Fruit fly (Drosophila melanogaster) whole organism, embryonic: ENCODE results near the gene TpnC25D.

Source experiments
- Atf-2 ChIP-seq: fragments of 200-800 bp; sonication (Bioruptor generic); optimal IDR thresholded peaks from 2 replicates; lab custom pipeline; 2016; ENCODE audit warnings: missing biosample characterization, missing genetic modification characterization
- Bgb ChIP-seq: fragments of 200-800 bp; sonication (Bioruptor generic); IDR thresholded peaks from 2 replicates; pipeline ENCODE4 v1.3.6; 2022; ENCODE audit warnings: missing biosample characterization, missing genetic modification characterization; ENCODE audit not compliant: partially characterized antibody
- Blimp-1 ChIP-seq: fragments of 200-800 bp; sonication (Bioruptor generic); optimal IDR thresholded peaks from 3 replicates; lab custom pipeline; 2018; ENCODE audit warnings: missing biosample characterization, missing genetic modification characterization, mild to moderate bottlenecking, moderate library complexity, missing genetic modification reagents
- CG12104 ChIP-seq: fragments of 200-800 bp; sonication (Bioruptor generic); optimal IDR thresholded peaks from 3 replicates; lab custom pipeline; 2016; ENCODE audit warnings: missing biosample characterization, missing genetic modification characterization
- CG12769 ChIP-seq: fragments of 200-800 bp; sonication (Bioruptor generic); optimal IDR thresholded peaks from 2 replicates; lab custom pipeline; 2019; ENCODE audit warnings: missing biosample characterization, mild to moderate bottlenecking, missing genetic modification characterization, moderate library complexity
- CG15073 ChIP-seq: fragments of 200-800 bp; sonication (Bioruptor generic); optimal IDR thresholded peaks from 2 replicates; lab custom pipeline; 2016; ENCODE audit warnings: missing biosample characterization, missing genetic modification characterization
- CG15479 ChIP-seq: fragments of 200-800 bp; sonication (Bioruptor generic); optimal IDR thresholded peaks from 3 replicates; lab custom pipeline; 2019; ENCODE audit warnings: missing biosample characterization, mild to moderate bottlenecking, missing genetic modification characterization, moderate library complexity
- CG15696 ChIP-seq: fragments of 200-800 bp; sonication (Bioruptor generic); optimal IDR thresholded peaks from 2 replicates; lab custom pipeline; 2019; ENCODE audit warnings: missing biosample characterization, mild to moderate bottlenecking, missing genetic modification characterization, moderate library complexity
- CG1602 ChIP-seq: fragments of 200-800 bp; sonication (Bioruptor generic); optimal IDR thresholded peaks from 3 replicates; lab custom pipeline; 2016; ENCODE audit warnings: missing biosample characterization, missing genetic modification characterization
- CG1647 ChIP-seq: fragments of 200-800 bp; sonication (Bioruptor generic); optimal IDR thresholded peaks from 3 replicates; lab custom pipeline; 2016; ENCODE audit warnings: missing biosample characterization, missing genetic modification characterization
- CG1792 ChIP-seq: fragments of 200-800 bp; sonication (Bioruptor generic); optimal IDR thresholded peaks from 2 replicates; lab custom pipeline; 2016; ENCODE audit warnings: missing biosample characterization, missing genetic modification characterization
- CG18262 ChIP-seq: fragments of 200-800 bp; optimal IDR thresholded peaks from 3 replicates; lab custom pipeline; 2019; ENCODE audit warnings: missing biosample characterization, mild to moderate bottlenecking, missing genetic modification characterization, moderate library complexity
- CG2199 ChIP-seq: fragments of 200-800 bp; sonication (Bioruptor generic); IDR thresholded peaks from 3 replicates; pipeline ENCODE4 v1.3.6; 2022; ENCODE audit warnings: missing biosample characterization, missing genetic modification characterization
- CG34376 ChIP-seq: fragments of 200-800 bp; sonication (Bioruptor generic); optimal IDR thresholded peaks from 2 replicates; lab custom pipeline; 2018; ENCODE audit warnings: missing biosample characterization, mild to moderate bottlenecking, missing genetic modification characterization
- CG5180 ChIP-seq: fragments of 200-800 bp; sonication (Bioruptor generic); optimal IDR thresholded peaks from 3 replicates; lab custom pipeline; 2017; ENCODE audit warnings: missing biosample characterization, missing genetic modification characterization, mild to moderate bottlenecking, moderate library complexity, missing genetic modification reagents
- CG6175 ChIP-seq: fragments of 200-800 bp; sonication (Bioruptor generic); IDR thresholded peaks from 3 replicates; pipeline ENCODE4 v1.3.6; 2022; ENCODE audit warnings: missing biosample characterization, missing genetic modification characterization
- CG8359 ChIP-seq: fragments of 200-800 bp; sonication (Bioruptor generic); optimal IDR thresholded peaks from 2 replicates; lab custom pipeline; 2017; ENCODE audit warnings: missing biosample characterization, mild to moderate bottlenecking, missing genetic modification characterization, borderline replicate concordance
- CrebB ChIP-seq: fragments of 200-800 bp; sonication (Bioruptor generic); optimal IDR thresholded peaks from 3 replicates; lab custom pipeline; 2018; ENCODE audit warnings: missing biosample characterization, mild to moderate bottlenecking, missing genetic modification characterization
- Drgx ChIP-seq: fragments of 200-800 bp; sonication (Bioruptor generic); IDR thresholded peaks from 2 replicates; pipeline ENCODE4 v1.3.6; 2022; ENCODE audit warnings: missing biosample characterization, missing genetic modification characterization
- Elba2 ChIP-seq: fragments of 200-800 bp; sonication (Bioruptor generic); optimal IDR thresholded peaks from 3 replicates; lab custom pipeline; 2016; ENCODE audit warnings: missing biosample characterization, missing genetic modification characterization
- Med ChIP-seq: fragments of 200-800 bp; sonication (Bioruptor generic); peaks from one replicate; lab custom pipeline; 2016; ENCODE audit warnings: missing biosample characterization, missing genetic modification characterization, mild to moderate bottlenecking, inconsistent platforms, moderate library complexity
- NFAT ChIP-seq: fragments of 200-800 bp; sonication (Bioruptor generic); IDR thresholded peaks from 2 replicates; pipeline ENCODE4 v1.3.6; 2022; ENCODE audit warnings: missing biosample characterization, missing genetic modification characterization
- Sin3A ChIP-seq: fragments of >200 bp; optimal IDR thresholded peaks from 2 replicates; lab custom pipeline; 2018
- Taf1 ChIP-seq: fragments of 200-800 bp; sonication (Bioruptor generic); IDR thresholded peaks from 2 replicates; pipeline ENCODE4 v1.3.6; 2022; ENCODE audit warnings: missing biosample characterization, missing genetic modification characterization
- ara ChIP-seq: fragments of 200-800 bp; sonication (Bioruptor generic); IDR thresholded peaks from 2 replicates; pipeline ENCODE4 v1.3.6; 2022; ENCODE audit warnings: missing biosample characterization, missing genetic modification characterization
- ato ChIP-seq: fragments of 200-800 bp; sonication (Bioruptor generic); IDR thresholded peaks from 2 replicates; pipeline ENCODE4 v1.3.6; 2022; ENCODE audit warnings: missing biosample characterization, missing genetic modification characterization; ENCODE audit not compliant: partially characterized antibody
- chinmo ChIP-seq: fragments of 200-800 bp; sonication (Bioruptor generic); IDR thresholded peaks from 4 replicates; pipeline ENCODE4 v1.3.6; 2022; ENCODE audit warnings: missing biosample characterization, missing genetic modification characterization; ENCODE audit not compliant: partially characterized antibody
- corto ChIP-seq: fragments of 200-800 bp; sonication (Bioruptor generic); optimal IDR thresholded peaks from 2 replicates; lab custom pipeline; 2016; ENCODE audit warnings: missing biosample characterization, mild to moderate bottlenecking, missing genetic modification characterization, moderate library complexity
- en ChIP-seq: fragments of 200-800 bp; sonication (Bioruptor generic); optimal IDR thresholded peaks from 2 replicates; lab custom pipeline; 2016; ENCODE audit warnings: missing biosample characterization, missing genetic modification characterization
- exex ChIP-seq: fragments of 200-800 bp; sonication (Bioruptor generic); optimal IDR thresholded peaks from 4 replicates; lab custom pipeline; 2018; ENCODE audit warnings: missing biosample characterization, mild to moderate bottlenecking, missing genetic modification characterization, moderate library complexity
- fd3F ChIP-seq: fragments of 200-800 bp; sonication (Bioruptor generic); optimal IDR thresholded peaks from 2 replicates; lab custom pipeline; 2018; ENCODE audit warnings: missing biosample characterization, mild to moderate bottlenecking, missing genetic modification characterization, moderate library complexity
- gcm ChIP-seq: fragments of 200-800 bp; sonication (Bioruptor generic); optimal IDR thresholded peaks from 2 replicates; lab custom pipeline; 2019; ENCODE audit warnings: missing biosample characterization, mild to moderate bottlenecking, missing genetic modification characterization, moderate library complexity
- grn ChIP-seq: fragments of 200-800 bp; sonication (Bioruptor generic); optimal IDR thresholded peaks from 3 replicates; lab custom pipeline; 2017; ENCODE audit warnings: missing biosample characterization, missing genetic modification characterization
- insv ChIP-seq, 2 experiments: fragments of 200-800 bp; sonication (Bioruptor generic); optimal IDR thresholded peaks; 3 replicates each; lab custom pipeline; 2016 to 2018; ENCODE audit warnings: missing biosample characterization in 2 of 2, missing genetic modification characterization in 2 of 2
- lov ChIP-seq, 2 experiments: fragments of 200-800 bp in 1 of 2; fragments of >200 bp in 1 of 2; sonication (Bioruptor generic) in 1 of 2; IDR thresholded peaks in 1 of 2; optimal IDR thresholded peaks in 1 of 2; 2 replicates in 1 of 2; 3 replicates in 1 of 2; pipeline versions ENCODE4 v1.3.6 to Lab custom; 2017 to 2022; ENCODE audit warnings: missing biosample characterization in 1 of 2, missing genetic modification characterization in 1 of 2
- luna ChIP-seq: fragments of 200-800 bp; sonication (Bioruptor generic); optimal IDR thresholded peaks from 2 replicates; lab custom pipeline; 2016; ENCODE audit warnings: missing biosample characterization, missing genetic modification characterization
- mam ChIP-seq: fragments of 200-800 bp; sonication (Bioruptor generic); optimal IDR thresholded peaks from 3 replicates; lab custom pipeline; 2016; ENCODE audit warnings: missing biosample characterization, missing genetic modification characterization
- mirr ChIP-seq: fragments of 200-800 bp; sonication (Bioruptor generic); optimal IDR thresholded peaks from 3 replicates; lab custom pipeline; 2018; ENCODE audit warnings: missing biosample characterization, mild to moderate bottlenecking, missing genetic modification characterization
- pita ChIP-seq: fragments of 200-800 bp; sonication (Bioruptor generic); optimal IDR thresholded peaks from 2 replicates; lab custom pipeline; 2017; ENCODE audit warnings: missing biosample characterization, mild to moderate bottlenecking, missing genetic modification characterization
- pnt ChIP-seq: fragments of 200-800 bp; sonication (Bioruptor generic); optimal IDR thresholded peaks from 3 replicates; lab custom pipeline; 2016; ENCODE audit warnings: missing biosample characterization, missing genetic modification characterization
- prd ChIP-seq, 3 experiments: fragments of >200 bp in 2 of 3; fragments of 200-800 bp in 1 of 3; sonication (Bioruptor generic) in 1 of 3; optimal IDR thresholded peaks in 2 of 3; IDR thresholded peaks in 1 of 3; 2 replicates in 2 of 3; 3 replicates in 1 of 3; pipeline versions ENCODE4 v1.3.6 to Lab custom; 2017 to 2022; ENCODE audit warnings: missing biosample characterization in 1 of 3, missing genetic modification characterization in 1 of 3
- sd ChIP-seq: fragments of 200-800 bp; sonication (Bioruptor generic); optimal IDR thresholded peaks from 3 replicates; lab custom pipeline; 2018; ENCODE audit warnings: missing biosample characterization, mild to moderate bottlenecking, missing genetic modification characterization, moderate library complexity
- seq ChIP-seq: fragments of 200-800 bp; sonication (Bioruptor generic); IDR thresholded peaks from 2 replicates; pipeline ENCODE4 v1.3.6; 2022; ENCODE audit warnings: missing biosample characterization, missing genetic modification characterization
- sima ChIP-seq: fragments of 200-800 bp; sonication (Bioruptor generic); optimal IDR thresholded peaks from 2 replicates; lab custom pipeline; 2016; ENCODE audit warnings: missing biosample characterization, missing genetic modification characterization
- vfl ChIP-seq: fragments of 200-800 bp; sonication (Bioruptor generic); optimal IDR thresholded peaks from 2 replicates; lab custom pipeline; 2016; ENCODE audit warnings: missing biosample characterization, missing genetic modification characterization
- vnd ChIP-seq: fragments of 200-800 bp; sonication (Bioruptor generic); IDR thresholded peaks from 3 replicates; pipeline ENCODE4 v1.3.6; 2022; ENCODE audit warnings: missing biosample characterization, missing genetic modification characterization; ENCODE audit not compliant: partially characterized antibody
- zfh2 ChIP-seq: fragments of 200-800 bp; sonication (Bioruptor generic); optimal IDR thresholded peaks from 2 replicates; lab custom pipeline; 2016; ENCODE audit warnings: missing biosample characterization, missing genetic modification characterization

Gene TpnC25D

dm6 chr2L:5196684-5197083, 19.8 kb upstream of the TpnC25D start (continued):
- TF ChIP-seq CG12104 (GFP tag; lab: Kevin White, UChicago), result peak; percentile 14
- no peak for TF ChIP-seq pnt (GFP tag; lab: Kevin White, UChicago)
- no peak for TF ChIP-seq gcm (GFP tag; lab: Kevin White, UChicago)
- peak; percentile 34; the same call in 1 of the 2 replicates for TF ChIP-seq ara (GFP tag; lab: Robert Waterston, UW)
- TF ChIP-seq, all 482 proteins: peak for 118

- peak; percentile 57 for TF ChIP-seq CG15479 (GFP tag; lab: Kevin White, UChicago)
- TF ChIP-seq CrebB (tag; lab: Kevin White, UChicago), result no peak
- TF ChIP-seq Sin3A (lab: Kevin White, UChicago), result no peak
- no peak for TF ChIP-seq luna (GFP tag; lab: Kevin White, UChicago)
- TF ChIP-seq vnd (GFP tag; lab: Robert Waterston, UW), result no peak
- TF ChIP-seq Taf1 (GFP tag; lab: Robert Waterston, UW), result 0 out of 2 replicates have a peak, but pooled peaks have one; percentile 1
- TF ChIP-seq CG2199, result peak; percentile 38; the same call in 1 of the 3 replicates
- TF ChIP-seq Med (GFP tag; lab: Kevin White, UChicago), result peak; percentile 56
- 0 out of 4 replicates have a peak, but pooled peaks have one; percentile 70 for TF ChIP-seq chinmo (GFP tag; lab: Robert Waterston, UW)
- TF ChIP-seq CG12769 (tag; lab: Kevin White, UChicago), result peak; percentile 60
- no peak for TF ChIP-seq NFAT (GFP tag; lab: Robert Waterston, UW)
- TF ChIP-seq Blimp-1 (GFP tag; lab: Kevin White, UChicago), result peak; percentile 69
- peak; percentile 87 for TF ChIP-seq sd
- TF ChIP-seq CG1602, result no peak
- no peak for TF ChIP-seq Elba2 (GFP tag; lab: Kevin White, UChicago)
- no peak for TF ChIP-seq corto (GFP tag; lab: Kevin White, UChicago)
- TF ChIP-seq sima, result no peak
Measured at dm6 chr2L:5197200-5197599, 19.3 kb upstream of the TpnC25D start.

dm6 chr2L:5206964-5207585, 9.4 kb upstream of the TpnC25D start, which contains the start of gene Cyp28d2:
Gene Cyp28d2 (plus strand): TSS chr2L:5207267.
- TF ChIP-seq Atf-2 (GFP tag; lab: Kevin White, UChicago) (no peak), mam (no peak), mirr (GFP tag; lab: Kevin White, UChicago) (peak; percentile 18), fd3F (GFP tag; lab: Kevin White, UChicago) (peak; percentile 5), CG34376 (GFP tag; lab: Kevin White, UChicago) (no peak), insv (GFP tag; optimal IDR thresholded peaks at IDR 0.05; lab: Kevin White, UChicago) (no peak), zfh2 (GFP tag; lab: Kevin White, UChicago) (no peak), exex (tag; lab: Kevin White, UChicago) (peak; percentile 95), CG18262 (no peak), CG8359 (GFP tag; lab: Kevin White, UChicago) (peak; percentile 57), vfl (GFP tag; lab: Kevin White, UChicago) (no peak), grn (peak; percentile 56), pita (no peak), CG5180 (GFP tag; lab: Kevin White, UChicago) (peak; percentile 45), CG1792 (GFP tag; lab: Kevin White, UChicago) (peak; percentile 5), prd (optimal IDR thresholded peaks at IDR 0.05; lab: Kevin White, UChicago) (no peak), prd (GFP tag; IDR thresholded peaks at IDR 0.05; lab: Robert Waterston, UW) (no peak), seq (no peak), CG15696 (tag; lab: Kevin White, UChicago) (no peak), CG15073 (GFP tag; lab: Kevin White, UChicago) (no peak), Bgb (no peak), CG6175 (no peak), Drgx (GFP tag; lab: Robert Waterston, UW) (no peak), en (GFP tag; lab: Kevin White, UChicago) (no peak), lov (optimal IDR thresholded peaks at IDR 0.05; lab: Kevin White, UChicago) (no peak), lov (GFP tag; IDR thresholded peaks at IDR 0.05; lab: Robert Waterston, UW) (no peak), CG1647 (GFP tag; lab: Kevin White, UChicago) (no peak), ato (no peak)
